Worm (Caenorhabditis elegans) whole organism, mixed stage, embryonic: Measurements from ENCODE around the gene wdfy-2.

Source experiments
- bed-3 ChIP-seq: fragments of 200-800 bp; sonication (Bioruptor generic); optimal IDR thresholded peaks from 3 replicates; lab custom pipeline; 2018; ENCODE audit warnings: mild to moderate bottlenecking, missing genetic modification characterization, moderate library complexity, missing compliant biosample characterization
- blmp-1 ChIP-seq: fragments of 150-350 bp; optimal IDR thresholded peaks from 2 replicates; lab custom pipeline; 2014; ENCODE audit warnings: missing biosample characterization, missing genetic modification characterization
- elt-1 ChIP-seq: sonication (generic microtip); optimal IDR thresholded peaks from 2 replicates; lab custom pipeline; 2017; ENCODE audit warnings: missing genetic modification characterization, mild to moderate bottlenecking, missing compliant biosample characterization, antibody characterized with exemption, moderate library complexity, borderline replicate concordance; ENCODE audit not compliant: insufficient read depth
- flh-1 ChIP-seq: fragments of 200-800 bp; sonication (Bioruptor generic); optimal IDR thresholded peaks from 2 replicates; lab custom pipeline; 2018; ENCODE audit warnings: mild to moderate bottlenecking, missing genetic modification characterization, moderate library complexity, missing compliant biosample characterization
- ham-2 ChIP-seq: fragments of 200-800 bp; sonication (Bioruptor generic); optimal IDR thresholded peaks from 2 replicates; lab custom pipeline; 2018; ENCODE audit warnings: mild to moderate bottlenecking, missing genetic modification characterization, missing compliant biosample characterization
- lin-13 ChIP-seq: fragments of 150-350 bp; optimal IDR thresholded peaks from 2 replicates; lab custom pipeline; 2014; ENCODE audit warnings: missing biosample characterization, missing genetic modification characterization
- lin-32 ChIP-seq: fragments of 200-800 bp; sonication (Bioruptor generic); optimal IDR thresholded peaks from 2 replicates; lab custom pipeline; 2018; ENCODE audit warnings: mild to moderate bottlenecking, missing genetic modification characterization, missing compliant biosample characterization
- lsy-2 ChIP-seq: fragments of 150-350 bp; optimal IDR thresholded peaks from 2 replicates; lab custom pipeline; 2014; ENCODE audit warnings: missing biosample characterization, missing genetic modification characterization
- nhr-12 ChIP-seq: fragments of 150-350 bp; optimal IDR thresholded peaks from 2 replicates; lab custom pipeline; 2014; ENCODE audit warnings: missing biosample characterization, missing genetic modification characterization
- nhr-2 ChIP-seq: fragments of 150-350 bp; optimal IDR thresholded peaks from 2 replicates; lab custom pipeline; 2014; ENCODE audit warnings: missing biosample characterization, missing genetic modification characterization
- nhr-76 ChIP-seq: sonication (generic microtip); optimal IDR thresholded peaks from 2 replicates; lab custom pipeline; 2017; ENCODE audit warnings: missing biosample characterization, missing genetic modification characterization
- sem-2 ChIP-seq: fragments of 200-800 bp; sonication (Bioruptor generic); optimal IDR thresholded peaks from 2 replicates; lab custom pipeline; 2018; ENCODE audit warnings: mild to moderate bottlenecking, missing genetic modification characterization, missing compliant biosample characterization
- snpc-4 ChIP-seq: fragments of 150-350 bp; optimal IDR thresholded peaks from 2 replicates; lab custom pipeline; 2014; ENCODE audit warnings: missing biosample characterization, missing genetic modification characterization
- unc-62 ChIP-seq: fragments of 150-350 bp; optimal IDR thresholded peaks from 2 replicates; lab custom pipeline; 2014; ENCODE audit warnings: missing biosample characterization, missing genetic modification reagents, missing genetic modification characterization

DNA sequence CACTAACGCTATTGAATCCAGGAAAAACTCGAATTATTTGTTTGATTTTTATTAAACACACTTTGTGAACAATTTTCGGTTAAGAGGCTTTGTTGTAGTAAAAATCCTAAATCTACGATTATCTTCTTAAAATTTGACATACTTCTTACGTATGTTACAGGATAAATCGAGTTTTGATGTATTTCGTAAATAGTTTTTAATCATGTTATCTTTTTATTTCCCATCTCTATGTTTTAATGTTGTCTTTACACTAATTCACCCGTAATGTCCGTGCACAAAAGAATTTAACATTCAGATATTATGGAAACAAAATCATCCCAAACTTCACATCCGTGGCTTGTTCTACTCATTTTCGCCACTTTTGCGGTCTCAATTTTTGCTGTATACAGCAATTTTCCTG is 4.0 kb downstream of the wdfy-2 start, which contains the start of gene egli-1:
- TF ChIP-seq nhr-12 (tag; lab: Kevin White, UChicago) (no peak), nhr-76 (no peak), elt-1 (tag; lab: Kevin White, UChicago) (no peak), nhr-2 (tag; lab: Kevin White, UChicago) (no peak), unc-62 (GFP tag; lab: Kevin White, UChicago) (no peak), flh-1 (GFP tag; lab: Kevin White, UChicago) (no peak), lin-13 (tag; lab: Kevin White, UChicago) (no peak), blmp-1 (no peak), sem-2 (GFP tag; lab: Kevin White, UChicago) (no peak), snpc-4 (tag; lab: Kevin White, UChicago) (no peak), bed-3 (GFP tag; lab: Kevin White, UChicago) (no peak), ham-2 (GFP tag; lab: Kevin White, UChicago) (no peak), lsy-2 (tag; lab: Kevin White, UChicago) (no peak), lin-32 (no peak)
